Worm (Caenorhabditis elegans) whole organism, early embryonic: Measurements from ENCODE around the gene R03H10.1.

ENCODE experiments used
- B0310.2 ChIP-seq: sonication (generic microtip); optimal IDR thresholded peaks from 2 replicates; lab custom pipeline; 2016; ENCODE audit warnings: mild to moderate bottlenecking, missing genetic modification characterization, missing compliant biosample characterization
- F13C5.2 ChIP-seq: sonication (generic microtip); optimal IDR thresholded peaks from 2 replicates; lab custom pipeline; 2017; ENCODE audit warnings: mild to moderate bottlenecking, missing genetic modification characterization, inconsistent platforms, missing compliant biosample characterization
- ama-1 ChIP-seq: fragments of 150-350 bp; optimal IDR thresholded peaks from 2 replicates; lab custom pipeline; 2014
- ets-7 ChIP-seq: sonication (generic microtip); optimal IDR thresholded peaks from 2 replicates; lab custom pipeline; 2016; ENCODE audit warnings: missing genotype, missing genetic modification characterization, missing compliant biosample characterization
- flt-1 ChIP-seq: fragments of 200-800 bp; sonication (Bioruptor generic); IDR thresholded peaks from 2 replicates; pipeline ENCODE4 v1.3.6; 2022; ENCODE audit warnings: missing genetic modification characterization, missing compliant biosample characterization
- hmbx-1 ChIP-seq: sonication (generic microtip); optimal IDR thresholded peaks from 2 replicates; lab custom pipeline; 2016; ENCODE audit warnings: mild to moderate bottlenecking, missing genetic modification characterization, missing compliant biosample characterization
- pes-1 ChIP-seq: fragments of 200-800 bp; sonication (Bioruptor generic); IDR thresholded peaks from 2 replicates; pipeline ENCODE4 v1.3.6; 2022; ENCODE audit warnings: missing genetic modification reagents, missing genetic modification characterization, missing compliant biosample characterization
- tbx-11 ChIP-seq: fragments of 200-800 bp; sonication (Bioruptor generic); IDR thresholded peaks from 2 replicates; pipeline ENCODE4 v1.3.6; 2022; ENCODE audit warnings: missing genetic modification characterization, missing compliant biosample characterization

ce11 chrII:4228112-4228770, 48.2 kb downstream of the R03H10.1 start:
- TF ChIP-seq flt-1 (GFP tag; lab: Robert Waterston, UW) (no peak), B0310.2 (no peak), ets-7 (tag; lab: Kevin White, UChicago) (no peak), tbx-11 (GFP tag; lab: Robert Waterston, UW) (no peak), ama-1 (lab: Kevin White, UChicago) (no peak), F13C5.2 (no peak), pes-1 (no peak), hmbx-1 (tag; lab: Kevin White, UChicago) (no peak)
